Worm (Caenorhabditis elegans) whole organism, L4 larva: ENCODE data around the gene ceh-21.

Source experiments
- F26F4.8 ChIP-seq: fragments of 200-800 bp; sonication (Bioruptor generic); conservative IDR thresholded peaks from 2 replicates; pipeline ENCODE4 v1.3.6; 2022; ENCODE audit warnings: missing genetic modification characterization, missing compliant biosample characterization
- F44E2.7 ChIP-seq: fragments of 200-800 bp; sonication (Bioruptor generic); IDR thresholded peaks from 2 replicates; pipeline ENCODE4 v2.1.2; 2022; ENCODE audit warnings: missing genetic modification characterization, missing compliant biosample characterization
- F49E8.2 ChIP-seq: sonication (generic microtip); optimal IDR thresholded peaks from 2 replicates; lab custom pipeline; 2016; ENCODE audit warnings: missing compliant biosample characterization, mild to moderate bottlenecking, missing genetic modification characterization, borderline replicate concordance
- R02D3.7 ChIP-seq: fragments of 150-350 bp; sonication (generic microtip); optimal IDR thresholded peaks from 3 replicates; lab custom pipeline; 2014; ENCODE audit warnings: missing biosample characterization, missing genetic modification characterization
- T26A8.4 ChIP-seq: fragments of 200-800 bp; sonication (Bioruptor generic); IDR thresholded peaks from 2 replicates; pipeline ENCODE4 v1.3.6; 2022; ENCODE audit warnings: missing genetic modification characterization, missing compliant biosample characterization
- Y5F2A.4 ChIP-seq: fragments of 200-800 bp; sonication (Bioruptor generic); optimal IDR thresholded peaks from 2 replicates; lab custom pipeline; 2018; ENCODE audit warnings: mild to moderate bottlenecking, missing genetic modification characterization, missing compliant biosample characterization
- Y75B8A.6 ChIP-seq: fragments of 200-800 bp; sonication (Bioruptor generic); IDR thresholded peaks from 2 replicates; pipeline ENCODE4 v1.3.6; 2022; ENCODE audit warnings: missing genetic modification reagents, missing genetic modification characterization, missing compliant biosample characterization
- aha-1 ChIP-seq: fragments of 150-350 bp; peaks from one replicate; lab custom pipeline; 2014; ENCODE audit warnings: missing biosample characterization, missing genetic modification characterization
- ceh-28 ChIP-seq: fragments of 150-350 bp; optimal IDR thresholded peaks from 2 replicates; lab custom pipeline; 2014; ENCODE audit warnings: missing biosample characterization, missing genetic modification reagents, missing genetic modification characterization
- ceh-44 ChIP-seq: fragments of 200-800 bp; sonication (Bioruptor generic); IDR thresholded peaks from 2 replicates; pipeline ENCODE4 v1.3.6; 2022; ENCODE audit warnings: missing genetic modification reagents, missing genetic modification characterization, missing compliant biosample characterization
- ctbp-1 ChIP-seq: fragments of 200-800 bp; sonication (Bioruptor generic); IDR thresholded peaks from 2 replicates; pipeline ENCODE4 v1.3.6; 2022; ENCODE audit warnings: missing genetic modification reagents, missing genetic modification characterization, missing compliant biosample characterization
- daf-16 ChIP-seq, 3 experiments: sonication (generic microtip); optimal IDR thresholded peaks; 2 replicates each; lab custom pipeline; 2016 to 2017; ENCODE audit warnings: missing genetic modification characterization in 3 of 3, missing genetic modification reagents in 3 of 3, mild to moderate bottlenecking in 2 of 3, missing compliant biosample characterization in 2 of 3, missing biosample characterization in 1 of 3, moderate library complexity in 1 of 3
- daf-19 ChIP-seq: fragments of 200-800 bp; sonication (Bioruptor generic); conservative IDR thresholded peaks from 2 replicates; pipeline ENCODE4 v1.3.6; 2022; ENCODE audit warnings: missing genetic modification characterization, missing compliant biosample characterization
- dmd-6 ChIP-seq: fragments of 200-800 bp; sonication (Bioruptor generic); IDR thresholded peaks from 2 replicates; pipeline ENCODE4 v1.3.6; 2022; ENCODE audit warnings: missing genetic modification reagents, missing genetic modification characterization, missing compliant biosample characterization
- dmd-9 ChIP-seq: fragments of 200-800 bp; sonication (Bioruptor generic); IDR thresholded peaks from 2 replicates; pipeline ENCODE4 v1.3.6; 2022; ENCODE audit warnings: missing genetic modification reagents, missing genetic modification characterization, missing compliant biosample characterization
- dve-1 ChIP-seq: sonication (generic microtip); optimal IDR thresholded peaks from 2 replicates; lab custom pipeline; 2017; ENCODE audit warnings: antibody characterized with exemption, mild to moderate bottlenecking, missing genetic modification characterization, missing compliant biosample characterization; ENCODE audit not compliant: insufficient read depth
- egl-27 ChIP-seq: sonication (generic microtip); optimal IDR thresholded peaks from 3 replicates; lab custom pipeline; 2017; ENCODE audit warnings: missing biosample characterization, missing genetic modification reagents, missing genetic modification characterization
- hmg-1.1 ChIP-seq: fragments of 200-800 bp; sonication (Bioruptor generic); IDR thresholded peaks from 2 replicates; pipeline ENCODE4 v1.3.6; 2022; ENCODE audit warnings: missing genetic modification reagents, missing genetic modification characterization, missing compliant biosample characterization
- lim-7 ChIP-seq: fragments of 200-800 bp; sonication (Bioruptor generic); IDR thresholded peaks from 2 replicates; pipeline ENCODE4 v1.3.6; 2022; ENCODE audit warnings: missing genetic modification characterization, missing compliant biosample characterization
- lin-13 ChIP-seq: fragments of 150-350 bp; optimal IDR thresholded peaks from 2 replicates; lab custom pipeline; 2014; ENCODE audit warnings: missing biosample characterization, missing genetic modification reagents, missing genetic modification characterization
- madf-5 ChIP-seq, 2 experiments: fragments of 200-800 bp; sonication (Bioruptor generic); IDR thresholded peaks; 2 replicates each; pipeline ENCODE4 v1.3.6; 2022; ENCODE audit warnings: missing compliant biosample characterization in 2 of 2, missing genetic modification characterization in 2 of 2
- madf-9 ChIP-seq: fragments of 200-800 bp; sonication (Bioruptor generic); conservative IDR thresholded peaks from 2 replicates; pipeline ENCODE4 v1.3.6; 2022; ENCODE audit warnings: missing genetic modification reagents, missing genetic modification characterization, missing compliant biosample characterization
- mxl-2 ChIP-seq: fragments of 200-800 bp; sonication (Bioruptor generic); conservative IDR thresholded peaks from 2 replicates; pipeline ENCODE4 v1.3.6; 2022; ENCODE audit warnings: missing genetic modification reagents, missing genetic modification characterization, missing compliant biosample characterization
- mxl-3 ChIP-seq: fragments of 200-800 bp; sonication (Bioruptor generic); optimal IDR thresholded peaks from 2 replicates; lab custom pipeline; 2018; ENCODE audit warnings: mild to moderate bottlenecking, missing genetic modification characterization, missing compliant biosample characterization
- nhr-102 ChIP-seq: sonication (generic microtip); optimal IDR thresholded peaks from 2 replicates; lab custom pipeline; 2016; ENCODE audit warnings: mild to moderate bottlenecking, missing genetic modification characterization, moderate library complexity, missing compliant biosample characterization
- nhr-111 ChIP-seq: fragments of 200-800 bp; sonication (Bioruptor generic); optimal IDR thresholded peaks from 2 replicates; lab custom pipeline; 2018; ENCODE audit warnings: mild to moderate bottlenecking, missing genetic modification characterization, missing compliant biosample characterization
- nhr-237 ChIP-seq: sonication (generic microtip); optimal IDR thresholded peaks from 2 replicates; lab custom pipeline; 2017; ENCODE audit warnings: missing biosample characterization, missing genetic modification characterization
- nhr-25 ChIP-seq: sonication (generic microtip); optimal IDR thresholded peaks from 2 replicates; lab custom pipeline; 2017; ENCODE audit warnings: missing genetic modification characterization, mild to moderate bottlenecking, missing compliant biosample characterization, antibody characterized with exemption, moderate library complexity, borderline replicate concordance; ENCODE audit not compliant: insufficient read depth
- nhr-42 ChIP-seq: fragments of 200-800 bp; sonication (Bioruptor generic); IDR thresholded peaks from 2 replicates; pipeline ENCODE4 v1.3.6; 2022; ENCODE audit warnings: missing genetic modification characterization, missing compliant biosample characterization
- nhr-76 ChIP-seq: fragments of 150-350 bp; optimal IDR thresholded peaks from 2 replicates; lab custom pipeline; 2014; ENCODE audit warnings: missing biosample characterization, missing genetic modification characterization
- pha-4 ChIP-seq, 2 experiments: fragments of 150-350 bp in 1 of 2; fragments of 200-800 bp in 1 of 2; sonication (Bioruptor generic) in 1 of 2; IDR thresholded peaks in 1 of 2; optimal IDR thresholded peaks in 1 of 2; 2 replicates each; pipeline versions ENCODE4 v1.3.6 to Lab custom; 2014 to 2022; ENCODE audit warnings: missing genetic modification characterization in 2 of 2, missing genetic modification reagents in 2 of 2, missing biosample characterization in 1 of 2, missing compliant biosample characterization in 1 of 2
- rbr-2 ChIP-seq: sonication (generic microtip); optimal IDR thresholded peaks from 2 replicates; lab custom pipeline; 2016; ENCODE audit warnings: missing genotype, missing genetic modification characterization, missing compliant biosample characterization
- set-16 ChIP-seq: fragments of 200-800 bp; sonication (Bioruptor generic); IDR thresholded peaks from 2 replicates; pipeline ENCODE4 v1.3.6; 2022; ENCODE audit warnings: missing genetic modification reagents, missing genetic modification characterization, missing compliant biosample characterization
- snpc-1.2 ChIP-seq: fragments of 200-800 bp; sonication (Bioruptor generic); IDR thresholded peaks from 2 replicates; pipeline ENCODE4 v1.3.6; 2022; ENCODE audit warnings: missing genetic modification reagents, missing genetic modification characterization, missing compliant biosample characterization
- spr-1 ChIP-seq: sonication (generic microtip); optimal IDR thresholded peaks from 2 replicates; lab custom pipeline; 2016; ENCODE audit warnings: mild to moderate bottlenecking, missing genetic modification characterization, missing compliant biosample characterization
- spr-3 ChIP-seq: fragments of 200-800 bp; sonication (Bioruptor generic); optimal IDR thresholded peaks from 2 replicates; lab custom pipeline; 2018; ENCODE audit warnings: mild to moderate bottlenecking, missing genetic modification characterization, missing compliant biosample characterization
- unc-39 ChIP-seq: sonication (generic microtip); optimal IDR thresholded peaks from 2 replicates; lab custom pipeline; 2017; ENCODE audit warnings: missing biosample characterization, missing genetic modification characterization
- vab-7 ChIP-seq: fragments of 200-800 bp; sonication (Bioruptor generic); IDR thresholded peaks from 2 replicates; pipeline ENCODE4 v1.3.6; 2022; ENCODE audit warnings: missing genetic modification reagents, missing genetic modification characterization, missing compliant biosample characterization
- zfp-3 ChIP-seq: fragments of 200-800 bp; sonication (Bioruptor generic); conservative IDR thresholded peaks from 2 replicates; pipeline ENCODE4 v1.3.6; 2022; ENCODE audit warnings: missing genetic modification reagents, missing genetic modification characterization, missing compliant biosample characterization
- zip-11 ChIP-seq: fragments of 200-800 bp; sonication (Bioruptor generic); IDR thresholded peaks from 2 replicates; pipeline ENCODE4 v1.3.6; 2022; ENCODE audit warnings: missing genetic modification characterization, missing compliant biosample characterization
- zip-2 ChIP-seq: fragments of 150-350 bp; optimal IDR thresholded peaks from 2 replicates; lab custom pipeline; 2014; ENCODE audit warnings: missing biosample characterization, missing genetic modification characterization
- ztf-7 ChIP-seq: fragments of 150-350 bp; optimal IDR thresholded peaks from 2 replicates; lab custom pipeline; 2014; ENCODE audit warnings: missing biosample characterization, missing genetic modification characterization

ceh-21 gene

ce11 chrX:1837703-1838102 lies 14.8 kb downstream of the ceh-21 start (continued):
- no peak for TF ChIP-seq dve-1 (tag; lab: Kevin White, UChicago)
- peak; percentile 64; the same call in 1 of the 2 replicates for TF ChIP-seq ceh-44 (GFP tag; lab: Robert Waterston, UW)
- TF ChIP-seq snpc-1.2 (GFP tag; lab: Robert Waterston, UW): peak; percentile 84
- peak; percentile 23 for TF ChIP-seq spr-3 (GFP tag; lab: Kevin White, UChicago)
- no peak for TF ChIP-seq nhr-237 (tag; lab: Kevin White, UChicago)
- TF ChIP-seq pha-4 (GFP tag; IDR thresholded peaks at IDR 0.05; lab: Robert Waterston, UW): peak; percentile 85
- TF ChIP-seq pha-4 (tag; optimal IDR thresholded peaks at IDR 0.05; lab: Kevin White, UChicago): no peak
- peak; percentile 91 for TF ChIP-seq lim-7
- peak; percentile 55; the same call in 1 of the 2 replicates for TF ChIP-seq ctbp-1 (GFP tag; lab: Robert Waterston, UW)
- no peak for TF ChIP-seq ceh-28 (tag; lab: Kevin White, UChicago)
- no peak for TF ChIP-seq daf-19 (GFP tag; lab: Robert Waterston, UW)
- TF ChIP-seq F49E8.2 (tag; lab: Kevin White, UChicago): peak; percentile 23
- 0 out of 2 replicates have a peak, but pooled peaks have one; percentile 28 for TF ChIP-seq mxl-2 (GFP tag; lab: Robert Waterston, UW)
- TF ChIP-seq nhr-76: no peak
- peak; percentile 56 for TF ChIP-seq nhr-102 (tag; lab: Kevin White, UChicago)
- TF ChIP-seq F44E2.7: peak; percentile 73; the same call in 1 of the 2 replicates
- TF ChIP-seq zip-2 (tag; lab: Kevin White, UChicago): peak; percentile 2
- TF ChIP-seq Y75B8A.6 (GFP tag; lab: Robert Waterston, UW): peak; percentile 75
- TF ChIP-seq R02D3.7: no peak
- 0 out of 2 replicates have a peak, but pooled peaks have one; percentile 34 for TF ChIP-seq zfp-3
- no peak for TF ChIP-seq nhr-111 (GFP tag; lab: Kevin White, UChicago)
- TF ChIP-seq spr-1 (tag; lab: Kevin White, UChicago): peak; percentile 34
- peak; percentile 55 for TF ChIP-seq ztf-7
- TF ChIP-seq nhr-25: no peak
- peak; percentile 33 for TF ChIP-seq aha-1 (tag; lab: Kevin White, UChicago)
- TF ChIP-seq T26A8.4: peak; percentile 58; the same call in 1 of the 2 replicates
- peak; percentile 83 for TF ChIP-seq vab-7 (GFP tag; lab: Robert Waterston, UW)
- TF ChIP-seq dmd-6 (GFP tag; lab: Robert Waterston, UW): peak; percentile 51
- peak; percentile 62 for TF ChIP-seq madf-9 (GFP tag; lab: Robert Waterston, UW)
- TF ChIP-seq nhr-42 (GFP tag; lab: Robert Waterston, UW): peak; percentile 71; the same call in 1 of the 2 replicates
- no peak for TF ChIP-seq egl-27
- TF ChIP-seq madf-5 (GFP tag; IDR thresholded peaks at IDR 0.05; lab: Robert Waterston, UW): peak; percentile 68 to 69; a peak in 1 of 4 replicates
- peak; percentile 31 for TF ChIP-seq lin-13 (GFP tag; lab: Kevin White, UChicago)
- TF ChIP-seq daf-16 (GFP tag; optimal IDR thresholded peaks at IDR 0.05; lab: Kevin White, UChicago): peak; percentile 2 to 74
- no peak for TF ChIP-seq daf-16 (tag; optimal IDR thresholded peaks at IDR 0.05; lab: Kevin White, UChicago)
- peak; percentile 51; the same call in 1 of the 2 replicates for TF ChIP-seq dmd-9 (GFP tag; lab: Robert Waterston, UW)
- no peak for TF ChIP-seq unc-39
- TF ChIP-seq Y5F2A.4 (GFP tag; lab: Kevin White, UChicago): peak; percentile 72
- peak; percentile 47 for TF ChIP-seq mxl-3 (GFP tag; lab: Kevin White, UChicago)
- TF ChIP-seq set-16 (GFP tag; lab: Robert Waterston, UW): peak; percentile 66
- peak; percentile 52 for TF ChIP-seq rbr-2 (tag; lab: Kevin White, UChicago)

ce11 chrX:1836700-1837099 lies 15.8 kb downstream of the ceh-21 start:
- 0 out of 2 replicates have a peak, but pooled peaks have one; percentile 28 for TF ChIP-seq hmg-1.1 (GFP tag; lab: Robert Waterston, UW)
- TF ChIP-seq nhr-42 (GFP tag; lab: Robert Waterston, UW): 0 out of 2 replicates have a peak, but pooled peaks have one; percentile 51
- TF ChIP-seq zip-11 (GFP tag; lab: Robert Waterston, UW): 0 out of 2 replicates have a peak, but pooled peaks have one; percentile 8
- 0 out of 2 replicates have a peak, but pooled peaks have one; percentile 3 for TF ChIP-seq F26F4.8 (GFP tag; lab: Robert Waterston, UW)
- 0 out of 2 replicates have a peak, but pooled peaks have one; percentile 5 for TF ChIP-seq snpc-1.2 (GFP tag; lab: Robert Waterston, UW)
